Worm (Caenorhabditis elegans): Measurements from ENCODE around the gene Y57A10C.10.
"Not testable (repeated sequence)": the region's sequence is repeated elsewhere in the genome, so short reads cannot be mapped to it uniquely, and the experiment has no call there.

The Y57A10C.10 gene

DNA sequence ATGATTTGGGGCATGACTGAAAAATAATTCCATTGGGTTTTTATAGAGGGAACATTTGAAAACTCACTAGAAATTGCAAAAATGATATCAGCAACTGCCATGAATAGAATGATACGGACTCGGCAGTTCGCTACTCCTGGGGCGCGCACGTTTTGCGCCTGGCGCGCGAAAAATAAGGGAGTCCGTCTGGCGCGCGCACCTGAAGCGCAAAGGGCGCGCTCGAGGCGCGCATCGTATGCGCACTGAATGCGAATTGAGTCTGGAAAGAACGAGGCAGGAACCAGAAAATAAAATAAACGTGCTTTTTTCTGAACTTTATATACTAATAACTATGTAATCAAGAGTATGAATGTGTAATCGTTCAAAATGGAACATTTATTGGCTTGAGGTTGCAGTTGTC is at the start of gene Y57A10C.10:
Gene Y57A10C.10, minus strand, starts transcription at position 101 of the 400 bp plus-strand sequence.
- TF ChIP-seq unc-62 (GFP tag; optimal IDR thresholded peaks at IDR 0.05) = not testable (repeated sequence)

DNA sequence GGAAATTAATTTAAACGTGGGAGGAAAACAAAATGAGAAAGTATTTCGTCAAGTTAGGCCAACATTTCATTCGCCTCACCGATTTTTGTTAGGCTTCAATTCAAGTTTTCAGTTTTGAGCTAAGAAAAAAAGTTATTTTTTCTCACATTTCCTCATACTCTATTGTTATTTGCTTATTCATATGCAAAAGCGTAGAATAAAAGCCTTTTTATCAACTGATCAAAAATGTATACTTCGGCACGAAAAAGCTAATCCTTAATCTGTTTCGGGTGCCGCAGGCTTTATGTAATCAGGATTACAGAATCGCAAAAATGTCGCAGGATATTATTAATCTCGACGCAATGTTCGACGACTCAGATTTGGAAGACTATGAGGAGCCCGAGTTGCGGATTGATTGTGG is 48.8 kb upstream of the Y57A10C.10 start, which contains the start of gene T21B4.15:
Gene T21B4.15, plus strand, starts transcription at position 301 of the 400 bp plus-strand sequence.
- no peak for TF ChIP-seq unc-62 (GFP tag; optimal IDR thresholded peaks at IDR 0.05)

DNA sequence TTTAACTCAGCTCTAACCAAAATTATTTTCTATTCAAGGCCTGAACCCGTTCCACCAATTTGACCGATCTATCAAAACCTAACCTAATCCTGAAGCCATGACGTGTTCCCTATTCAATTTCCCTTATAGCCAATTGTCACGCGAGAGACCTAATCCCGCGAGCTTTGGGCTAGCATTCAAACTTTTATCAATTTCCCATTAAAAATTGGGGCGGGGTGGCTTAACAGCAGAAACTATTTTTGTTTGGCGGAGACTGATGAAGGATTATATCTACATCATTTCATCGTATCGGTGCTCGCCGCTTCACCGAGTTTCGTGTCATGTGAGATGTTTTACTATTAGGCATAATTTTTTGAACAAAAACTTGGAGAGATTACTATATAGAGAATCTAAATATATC is 47.7 kb upstream of the Y57A10C.10 start:
- TF ChIP-seq unc-62 (GFP tag; optimal IDR thresholded peaks at IDR 0.05) = no peak

DNA sequence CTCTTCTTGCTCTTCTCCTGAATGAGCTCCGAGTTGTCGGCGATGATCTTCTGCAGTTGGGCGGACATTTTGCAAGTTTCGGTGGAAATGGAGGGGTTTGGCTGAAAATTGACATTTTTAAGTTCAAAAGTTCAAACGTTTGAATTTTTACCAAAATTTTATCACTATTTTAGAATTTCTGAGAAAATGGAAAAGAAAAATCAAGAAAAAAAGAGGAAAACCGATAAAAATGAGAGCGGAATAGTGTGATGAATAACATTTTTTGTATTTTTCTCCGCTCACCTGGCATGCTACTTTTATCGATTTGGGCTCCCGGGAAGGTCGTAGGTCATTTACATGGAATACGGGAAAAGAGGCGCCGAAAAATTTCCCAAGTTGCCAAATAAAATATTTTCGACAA is 44.0 kb upstream of the Y57A10C.10 start, which contains the start of gene F15A4.10:
Gene F15A4.10, minus strand, starts transcription at position 101 of the 400 bp plus-strand sequence.
- TF ChIP-seq unc-62 (GFP tag; optimal IDR thresholded peaks at IDR 0.05) = no peak

DNA sequence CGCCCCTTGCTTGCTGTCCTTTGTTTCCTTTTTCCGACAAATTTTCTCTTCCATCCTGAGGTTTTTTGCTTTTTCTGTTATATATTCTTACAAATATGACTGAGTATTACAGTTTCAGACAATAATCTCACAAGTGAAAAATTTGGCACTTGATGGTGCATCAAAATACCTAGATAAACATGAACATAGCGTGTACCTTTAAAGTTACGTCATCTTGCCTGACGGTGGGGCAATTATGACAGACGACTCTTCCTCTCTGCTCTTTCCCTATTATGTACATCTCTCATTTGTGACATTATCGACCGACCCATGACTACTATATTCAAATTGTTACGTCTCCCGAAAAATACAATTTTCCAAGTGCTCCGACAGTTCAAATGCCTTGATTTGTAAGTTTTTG is 41.6 kb upstream of the Y57A10C.10 start, which contains the start of gene fbxb-102:
Gene fbxb-102, plus strand, starts transcription at position 301 of the 400 bp plus-strand sequence.
- TF ChIP-seq unc-62 (GFP tag; optimal IDR thresholded peaks at IDR 0.05) = no peak

DNA sequence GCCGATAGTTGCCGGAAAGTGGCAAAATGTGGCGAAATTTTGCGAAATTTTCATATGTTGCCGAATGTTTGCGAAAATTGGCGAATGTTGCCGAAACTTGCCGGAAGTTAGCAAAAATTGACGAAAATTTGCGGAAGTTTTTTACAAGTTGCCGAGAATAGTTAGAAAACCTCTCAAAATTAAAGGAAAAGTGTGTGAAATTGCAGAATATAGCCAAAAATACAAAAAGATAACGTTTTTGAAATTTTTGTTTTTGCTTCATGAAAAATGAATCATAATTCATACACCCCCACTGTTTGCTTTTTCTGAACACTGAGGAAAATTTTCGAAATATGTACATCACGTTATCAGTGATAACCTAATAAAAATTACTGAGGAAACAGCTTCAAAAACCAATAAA is 40.6 kb upstream of the Y57A10C.10 start:
- TF ChIP-seq unc-62 (GFP tag; optimal IDR thresholded peaks at IDR 0.05) = no peak

DNA sequence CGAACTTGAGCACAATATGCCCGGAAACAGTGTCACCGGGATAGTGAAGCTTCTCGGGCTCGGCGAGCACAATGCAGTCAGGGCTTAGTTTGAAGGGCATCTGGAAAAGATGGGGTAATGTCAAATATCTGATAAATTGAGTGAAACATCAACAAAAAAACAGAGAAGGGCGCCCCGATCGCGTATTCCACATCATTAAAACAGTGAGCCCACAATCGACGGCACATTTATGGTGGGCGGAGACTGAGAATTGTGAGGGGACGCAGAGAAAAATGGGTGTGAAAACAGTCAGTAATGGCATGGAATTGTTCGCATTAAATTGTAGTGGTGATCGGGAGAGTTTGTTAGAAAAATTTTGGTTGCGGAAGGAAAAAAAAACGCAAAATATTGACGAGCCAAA is 39.7 kb upstream of the Y57A10C.10 start, which contains the start of gene arrd-9:
Gene arrd-9, minus strand, starts transcription at position 101 of the 400 bp plus-strand sequence.
- TF ChIP-seq unc-62 (GFP tag; optimal IDR thresholded peaks at IDR 0.05) = no peak

DNA sequence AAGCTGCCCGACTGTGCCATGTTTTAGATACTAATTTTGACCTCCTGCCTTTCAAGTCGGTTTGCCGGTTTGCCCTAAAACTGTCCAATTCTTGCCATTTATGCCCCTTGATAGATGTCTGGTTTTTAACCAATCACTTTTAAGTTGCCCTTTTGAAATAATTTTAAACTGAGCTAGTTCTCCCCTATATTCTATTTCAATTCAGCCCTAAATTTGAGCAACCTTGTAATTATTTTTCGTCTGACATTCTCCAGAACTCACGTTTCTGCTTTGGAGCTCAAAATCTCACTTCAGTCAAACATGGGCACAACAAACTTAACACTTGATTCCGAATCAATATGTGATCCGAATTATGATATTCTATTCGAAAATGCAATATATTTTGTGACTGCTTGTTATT is 32.3 kb upstream of the Y57A10C.10 start, which contains the start of gene srg-17:
Gene srg-17, plus strand, starts transcription at position 301 of the 400 bp plus-strand sequence.
- TF ChIP-seq unc-62 (GFP tag; optimal IDR thresholded peaks at IDR 0.05) = no peak

DNA sequence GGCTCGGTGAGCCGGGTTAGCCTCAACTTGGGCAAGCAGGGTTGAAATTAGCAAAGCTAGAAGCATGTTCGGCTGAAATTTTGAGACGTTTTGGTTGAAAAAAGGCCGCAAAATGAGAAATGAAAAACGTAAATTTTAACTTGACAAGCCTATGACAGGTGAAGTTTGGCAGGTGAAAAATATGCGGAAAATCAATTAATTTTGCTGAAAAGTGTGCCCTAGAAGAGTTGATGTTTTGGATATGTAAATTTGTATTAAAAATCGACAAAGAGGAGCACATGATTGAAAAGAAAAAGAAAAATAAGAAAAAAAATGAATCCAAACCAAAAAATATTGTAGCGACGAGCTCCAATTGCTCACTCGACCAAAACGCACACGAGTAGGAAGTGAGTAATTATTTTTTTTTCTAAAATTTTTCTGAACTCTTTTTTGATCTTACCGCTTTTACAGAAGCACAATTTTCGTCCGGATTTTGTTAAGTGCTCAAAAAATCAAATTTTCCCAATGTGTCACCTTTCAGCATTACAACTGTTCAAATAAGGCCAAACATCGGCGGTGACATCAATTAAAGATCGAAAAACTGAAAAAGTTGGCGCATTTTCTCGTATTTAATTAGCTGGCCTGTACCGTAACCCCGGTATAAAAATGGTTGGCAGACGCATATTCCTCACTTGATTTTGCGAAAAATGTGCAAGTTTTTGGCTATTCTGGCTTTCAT is 30.2 kb upstream of the Y57A10C.10 start, which contains the start of the genes F15A4.5 and phat-8:
Gene F15A4.5, minus strand, starts transcription at position 101 of the 718 bp plus-strand sequence.
Gene phat-8, plus strand, starts transcription at position 668 of the 718 bp plus-strand sequence.
- no peak for TF ChIP-seq unc-62 (GFP tag; optimal IDR thresholded peaks at IDR 0.05)

DNA sequence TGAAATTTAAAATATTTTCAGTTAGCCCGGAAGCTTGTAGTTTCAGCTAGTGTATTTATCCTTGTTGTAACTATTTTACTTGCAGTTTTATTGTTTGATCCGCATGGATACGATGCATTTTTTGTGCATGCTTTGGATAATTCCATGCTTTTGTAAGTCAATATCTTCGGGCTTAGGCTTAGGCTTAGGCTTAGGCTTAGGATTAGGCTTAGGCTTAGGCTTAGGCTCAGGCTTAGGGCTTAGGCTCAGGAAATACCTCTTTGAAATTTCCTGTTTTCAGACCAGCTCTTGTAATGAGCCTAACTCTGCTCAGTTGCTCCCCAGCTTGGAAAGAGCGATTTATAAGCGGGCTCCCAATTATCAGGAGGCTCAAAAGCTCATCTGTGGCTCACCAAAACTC is 26.0 kb upstream of the Y57A10C.10 start, which contains the start of gene srg-16:
Gene srg-16, plus strand, starts transcription at position 87 of the 400 bp plus-strand sequence.
- TF ChIP-seq unc-62 (GFP tag; optimal IDR thresholded peaks at IDR 0.05) = no peak

DNA sequence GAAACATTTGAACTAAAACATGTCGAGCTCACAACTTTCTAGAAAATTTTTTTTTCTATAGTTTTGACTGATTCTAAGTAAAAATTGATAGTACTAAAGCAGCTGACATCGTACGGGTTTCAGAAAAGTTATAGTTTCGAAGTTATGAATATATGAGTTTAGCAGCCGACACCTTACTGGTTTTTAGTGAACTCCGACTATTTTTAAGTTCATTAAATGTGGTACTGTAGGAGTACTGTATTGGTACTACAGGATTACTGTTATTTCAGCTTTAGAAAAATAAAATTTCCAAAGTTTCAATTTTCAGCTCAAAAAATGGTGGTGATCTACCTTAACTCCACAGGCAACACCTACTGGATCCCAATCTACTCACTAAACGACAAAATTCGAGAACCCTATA is 24.5 kb upstream of the Y57A10C.10 start, which contains the start of gene sre-37:
Gene sre-37, plus strand, starts transcription at position 301 of the 400 bp plus-strand sequence.
- TF ChIP-seq unc-62 (GFP tag; optimal IDR thresholded peaks at IDR 0.05) = no peak

DNA sequence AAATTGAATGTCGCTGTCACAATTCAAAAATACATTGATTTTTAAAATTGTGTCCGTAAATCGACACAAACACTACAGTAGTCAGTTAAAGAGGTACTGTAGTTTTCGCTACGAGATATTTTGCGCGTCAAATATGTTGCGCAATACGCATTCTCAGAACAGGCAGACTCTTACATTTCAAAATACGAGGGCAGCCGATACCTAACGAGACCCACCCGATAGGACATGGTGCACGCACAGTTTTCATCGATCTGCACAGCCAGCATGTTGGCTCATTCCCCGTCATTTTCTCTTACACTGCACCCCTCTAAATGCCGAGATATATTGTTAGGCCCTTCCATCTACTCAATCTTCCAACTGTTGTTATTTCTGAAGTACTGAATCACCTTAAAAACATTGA is 21.2 kb upstream of the Y57A10C.10 start, which contains the start of gene F15A4.2:
Gene F15A4.2, plus strand, starts transcription at position 301 of the 400 bp plus-strand sequence.
- no peak for TF ChIP-seq unc-62 (GFP tag; optimal IDR thresholded peaks at IDR 0.05)

DNA sequence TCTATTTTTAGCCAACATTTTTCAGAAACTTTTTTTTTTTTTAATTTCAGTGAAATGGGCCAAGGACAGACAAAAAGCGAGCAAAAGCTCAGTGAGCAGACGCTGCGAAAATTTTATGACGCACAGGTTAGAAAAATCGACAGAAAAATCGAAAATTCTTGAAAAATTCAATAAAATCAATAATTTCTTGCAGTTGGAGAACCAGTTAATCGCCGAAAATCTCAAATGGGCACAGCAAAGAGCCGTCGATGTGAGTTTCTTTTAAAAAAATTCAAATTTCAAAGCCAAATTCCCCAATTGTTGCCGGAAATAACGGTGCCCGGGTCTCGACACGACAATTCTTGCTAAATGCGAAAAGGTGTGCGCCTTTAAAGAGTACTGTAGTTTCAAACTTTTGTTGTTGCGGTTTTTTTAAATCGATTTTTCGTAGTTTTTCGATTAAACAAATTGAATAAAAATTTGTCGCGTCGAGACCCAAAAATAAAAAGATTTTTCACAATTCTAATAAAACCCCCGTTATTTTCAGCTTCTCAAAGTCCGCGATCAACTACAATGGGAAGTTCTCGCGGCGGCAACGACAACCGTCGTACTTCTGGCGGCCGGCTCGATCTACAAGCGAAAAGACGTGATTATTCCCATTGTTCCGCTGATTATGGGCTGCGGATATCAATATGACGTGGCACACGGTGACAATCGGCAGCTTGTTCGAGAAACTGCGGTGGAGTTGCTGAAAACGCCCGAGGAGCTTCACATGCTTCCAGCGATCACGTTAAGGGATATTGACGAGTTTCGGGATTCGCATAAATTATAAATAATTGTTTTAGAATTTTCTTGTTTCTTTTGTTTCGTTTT is 19.8 kb upstream of the Y57A10C.10 start, which contains the start of gene tag-280:
Gene tag-280, plus strand, starts transcription at position 51 of the 852 bp plus-strand sequence.
- TF ChIP-seq unc-62 (GFP tag; optimal IDR thresholded peaks at IDR 0.05) = no peak

DNA sequence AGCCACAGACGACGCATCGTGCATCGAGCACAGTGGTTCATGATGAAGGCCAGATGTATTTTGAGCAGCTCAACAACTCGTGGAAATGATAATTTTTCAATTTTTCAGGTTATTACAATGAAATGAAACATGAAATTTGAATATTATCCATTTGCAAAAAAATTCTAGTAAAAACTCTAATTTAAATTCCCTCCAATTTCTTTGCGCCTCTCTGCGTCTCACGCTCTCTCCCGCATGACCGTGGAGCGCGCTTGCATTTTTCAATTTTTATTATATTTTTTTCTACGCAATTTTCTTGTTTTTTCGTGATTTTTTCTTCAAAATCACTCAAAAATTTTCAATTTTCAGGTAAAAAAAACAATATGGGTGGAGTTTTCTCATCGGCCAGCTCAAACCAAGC is 18.4 kb upstream of the Y57A10C.10 start, which contains the start of gene tag-281:
Gene tag-281, plus strand, starts transcription at position 340 of the 400 bp plus-strand sequence.
- no peak for TF ChIP-seq unc-62 (GFP tag; optimal IDR thresholded peaks at IDR 0.05)

DNA sequence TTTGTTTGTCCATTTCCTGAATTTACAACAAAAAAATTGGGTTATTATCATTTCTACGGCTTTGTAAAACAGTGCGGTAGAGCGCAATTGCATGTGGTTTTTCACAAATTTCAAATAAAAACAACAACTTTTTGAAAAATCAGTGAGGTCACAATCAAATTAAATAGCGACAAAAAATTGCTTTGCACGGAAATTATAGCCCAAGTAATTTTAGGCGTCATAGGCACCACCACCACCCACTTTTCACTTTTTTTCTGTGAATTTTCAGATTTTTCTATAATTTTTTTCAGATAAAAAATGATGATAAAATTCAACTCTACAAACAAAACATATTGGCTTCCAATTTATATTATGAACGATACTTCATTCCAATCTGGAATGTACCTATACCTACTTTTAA is 16.2 kb upstream of the Y57A10C.10 start, which contains the start of gene sre-38:
Gene sre-38, plus strand, starts transcription at position 301 of the 400 bp plus-strand sequence.
- TF ChIP-seq unc-62 (GFP tag; optimal IDR thresholded peaks at IDR 0.05) = no peak

Data from whole organism, dauer.